Fruit fly (Drosophila melanogaster): ENCODE measurements around the gene Xe7.

DNA sequence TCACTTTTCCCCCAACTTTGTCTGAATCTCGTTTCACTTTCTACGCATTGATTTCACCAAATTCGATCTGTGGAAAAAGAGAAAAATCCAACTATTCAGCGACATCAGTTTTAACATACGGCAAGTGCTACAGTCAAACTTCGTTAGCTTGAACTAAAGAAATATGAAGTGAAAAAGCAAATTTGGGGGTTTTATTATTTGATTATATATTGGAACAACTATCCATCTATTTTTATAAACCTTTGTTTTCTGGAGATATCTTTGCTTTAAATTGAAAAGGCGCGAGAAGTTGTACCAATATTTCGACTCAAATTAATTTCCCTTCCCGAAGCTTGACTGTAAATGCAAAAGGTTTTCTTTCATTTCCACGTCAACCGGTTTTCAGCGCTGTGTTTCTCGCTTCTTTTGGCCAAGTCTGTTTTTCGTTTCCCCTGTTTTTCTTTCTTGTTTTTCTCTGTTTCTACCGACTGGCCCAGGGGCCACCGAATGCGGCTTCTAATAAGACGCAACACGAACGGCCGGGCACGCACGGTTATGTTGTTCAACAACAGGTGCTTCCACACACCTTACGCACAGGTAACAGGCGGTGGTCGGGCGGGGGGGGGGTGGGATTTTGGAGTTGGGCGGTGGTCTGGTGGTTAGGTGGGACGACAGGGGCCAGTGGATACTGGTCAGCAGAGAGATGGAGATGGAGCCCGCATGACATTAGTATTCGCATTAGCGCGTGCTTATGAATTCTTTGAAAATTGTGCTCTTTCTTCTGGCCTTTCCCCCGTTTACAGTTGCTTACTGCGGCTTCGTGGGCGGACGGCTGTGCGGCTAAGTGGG lies 14.0 kb upstream of the Xe7 start:
- no peak for TF ChIP-seq h (optimal IDR thresholded peaks at IDR 0.05)
- TF ChIP-seq Myc (optimal IDR thresholded peaks at IDR 0.05): no peak
- no peak for TF ChIP-seq psq (optimal IDR thresholded peaks at IDR 0.05)
- TF ChIP-seq Sin3A (optimal IDR thresholded peaks at IDR 0.05): no peak

Data from Kc167 (cell line).